Worm (Caenorhabditis elegans) whole organism, early embryonic: ENCODE results near the gene rnh-1.1.

Experiments
- B0310.2 ChIP-seq: sonication (generic microtip); optimal IDR thresholded peaks from 2 replicates; lab custom pipeline; 2016; ENCODE audit warnings: mild to moderate bottlenecking, missing genetic modification characterization, missing compliant biosample characterization
- F13C5.2 ChIP-seq: sonication (generic microtip); optimal IDR thresholded peaks from 2 replicates; lab custom pipeline; 2017; ENCODE audit warnings: mild to moderate bottlenecking, missing genetic modification characterization, inconsistent platforms, missing compliant biosample characterization
- aly-1 ChIP-seq: sonication (generic microtip); optimal IDR thresholded peaks from 2 replicates; lab custom pipeline; 2016; ENCODE audit warnings: missing genetic modification characterization, missing compliant biosample characterization
- ama-1 ChIP-seq: fragments of 150-350 bp; optimal IDR thresholded peaks from 2 replicates; lab custom pipeline; 2014
- ceh-13 ChIP-seq: fragments of 200-800 bp; sonication (Bioruptor generic); optimal IDR thresholded peaks from 2 replicates; lab custom pipeline; 2018; ENCODE audit warnings: mild to moderate bottlenecking, missing genetic modification characterization, missing compliant biosample characterization
- ceh-36 ChIP-seq: sonication (generic microtip); optimal IDR thresholded peaks from 2 replicates; lab custom pipeline; 2016; ENCODE audit warnings: missing genetic modification characterization, inconsistent platforms, missing compliant biosample characterization
- ets-7 ChIP-seq: sonication (generic microtip); optimal IDR thresholded peaks from 2 replicates; lab custom pipeline; 2016; ENCODE audit warnings: missing genotype, missing genetic modification characterization, missing compliant biosample characterization
- flt-1 ChIP-seq: fragments of 200-800 bp; sonication (Bioruptor generic); IDR thresholded peaks from 2 replicates; pipeline ENCODE4 v1.3.6; 2022; ENCODE audit warnings: missing genetic modification characterization, missing compliant biosample characterization
- hmbx-1 ChIP-seq: sonication (generic microtip); optimal IDR thresholded peaks from 2 replicates; lab custom pipeline; 2016; ENCODE audit warnings: mild to moderate bottlenecking, missing genetic modification characterization, missing compliant biosample characterization
- hmg-4 ChIP-seq: fragments of 200-800 bp; sonication (Bioruptor generic); optimal IDR thresholded peaks from 2 replicates; lab custom pipeline; 2018; ENCODE audit warnings: mild to moderate bottlenecking, missing genetic modification characterization, missing compliant biosample characterization
- hnd-1 ChIP-seq: sonication (generic microtip); optimal IDR thresholded peaks from 2 replicates; lab custom pipeline; 2016; ENCODE audit warnings: missing genetic modification characterization, missing compliant biosample characterization
- pes-1 ChIP-seq: fragments of 200-800 bp; sonication (Bioruptor generic); IDR thresholded peaks from 2 replicates; pipeline ENCODE4 v1.3.6; 2022; ENCODE audit warnings: missing genetic modification reagents, missing genetic modification characterization, missing compliant biosample characterization
- scrt-1 ChIP-seq: fragments of 200-800 bp; sonication (Bioruptor generic); IDR thresholded peaks from 2 replicates; pipeline ENCODE4 v1.3.6; 2022; ENCODE audit warnings: missing genetic modification characterization, missing compliant biosample characterization
- sea-1 ChIP-seq: fragments of 200-800 bp; sonication (Bioruptor generic); conservative IDR thresholded peaks from 2 replicates; pipeline ENCODE4 v1.3.6; 2022; ENCODE audit warnings: missing genetic modification characterization, missing compliant biosample characterization
- tbx-11 ChIP-seq: fragments of 200-800 bp; sonication (Bioruptor generic); IDR thresholded peaks from 2 replicates; pipeline ENCODE4 v1.3.6; 2022; ENCODE audit warnings: missing genetic modification characterization, missing compliant biosample characterization
- tbx-37 ChIP-seq: fragments of 200-800 bp; sonication (Bioruptor generic); conservative IDR thresholded peaks from 2 replicates; pipeline ENCODE4 v1.3.6; 2022; ENCODE audit warnings: missing genetic modification reagents, missing genetic modification characterization, missing compliant biosample characterization
- tra-4 ChIP-seq: sonication (generic microtip); optimal IDR thresholded peaks from 2 replicates; lab custom pipeline; 2017; ENCODE audit warnings: missing genetic modification characterization, missing compliant biosample characterization

rnh-1.1 gene

ce11 chrII:7499390-7499789 lies 26.1 kb upstream of the rnh-1.1 start, which contains the start of gene srab-14:
TSS of gene srab-14 (minus strand) at chrII:7499490.
- TF ChIP-seq F13C5.2 (tag; lab: Kevin White, UChicago): no peak
- TF ChIP-seq pes-1 (GFP tag; lab: Robert Waterston, UW): no peak
- no peak for TF ChIP-seq ceh-13 (GFP tag; lab: Kevin White, UChicago)
- no peak for TF ChIP-seq tbx-11 (GFP tag; lab: Robert Waterston, UW)
- TF ChIP-seq hmg-4 (GFP tag; lab: Kevin White, UChicago): no peak
- no peak for TF ChIP-seq tra-4 (tag; lab: Kevin White, UChicago)
- TF ChIP-seq tbx-37 (GFP tag; lab: Robert Waterston, UW): no peak
- TF ChIP-seq hmbx-1: no peak
- no peak for TF ChIP-seq scrt-1 (GFP tag; lab: Robert Waterston, UW)
- TF ChIP-seq ceh-36 (tag; lab: Kevin White, UChicago): no peak
- no peak for TF ChIP-seq aly-1 (tag; lab: Kevin White, UChicago)
- TF ChIP-seq B0310.2 (tag; lab: Kevin White, UChicago): no peak
- no peak for TF ChIP-seq sea-1
- TF ChIP-seq hnd-1 (tag; lab: Kevin White, UChicago): no peak
- no peak for TF ChIP-seq ets-7 (tag; lab: Kevin White, UChicago)
- no peak for TF ChIP-seq flt-1 (GFP tag; lab: Robert Waterston, UW)

- no peak for TF ChIP-seq tbx-11 (GFP tag; lab: Robert Waterston, UW)
- TF ChIP-seq scrt-1 (GFP tag; lab: Robert Waterston, UW): no peak
- no peak for TF ChIP-seq hmbx-1
- TF ChIP-seq ceh-36 (tag; lab: Kevin White, UChicago): no peak
- no peak for TF ChIP-seq ets-7 (tag; lab: Kevin White, UChicago)
- no peak for TF ChIP-seq B0310.2 (tag; lab: Kevin White, UChicago)
Measured at ce11 chrII:7505005-7505404, 20.5 kb upstream of the rnh-1.1 start, which contains the start of gene C28F5.1. TSS of gene C28F5.1 (plus strand) at chrII:7505305.

- TF ChIP-seq ceh-13 (GFP tag; lab: Kevin White, UChicago) (no peak), hmg-4 (GFP tag; lab: Kevin White, UChicago) (no peak), ets-7 (tag; lab: Kevin White, UChicago) (no peak), pes-1 (GFP tag; lab: Robert Waterston, UW) (no peak), hnd-1 (tag; lab: Kevin White, UChicago) (no peak), sea-1 (no peak), scrt-1 (GFP tag; lab: Robert Waterston, UW) (no peak), F13C5.2 (tag; lab: Kevin White, UChicago) (no peak), tbx-11 (GFP tag; lab: Robert Waterston, UW) (no peak), aly-1 (tag; lab: Kevin White, UChicago) (no peak), flt-1 (GFP tag; lab: Robert Waterston, UW) (no peak), hmbx-1 (no peak), B0310.2 (tag; lab: Kevin White, UChicago) (no peak), tbx-37 (GFP tag; lab: Robert Waterston, UW) (no peak), ama-1 (lab: Kevin White, UChicago) (no peak), ceh-36 (tag; lab: Kevin White, UChicago) (no peak), tra-4 (tag; lab: Kevin White, UChicago) (no peak)
Measured at ce11 chrII:7519221-7519620, 6.3 kb upstream of the rnh-1.1 start, which contains the start of gene glb-9. TSS of gene glb-9 (minus strand) at chrII:7519321.

ce11 chrII:7521420-7521819 lies 4.1 kb upstream of the rnh-1.1 start:
- TF ChIP-seq tra-4 (tag; lab: Kevin White, UChicago) (no peak), aly-1 (tag; lab: Kevin White, UChicago) (no peak), ceh-13 (GFP tag; lab: Kevin White, UChicago) (no peak), ceh-36 (tag; lab: Kevin White, UChicago) (no peak), B0310.2 (tag; lab: Kevin White, UChicago) (no peak), tbx-37 (GFP tag; lab: Robert Waterston, UW) (no peak), tbx-11 (GFP tag; lab: Robert Waterston, UW) (no peak), ama-1 (lab: Kevin White, UChicago) (no peak), ets-7 (tag; lab: Kevin White, UChicago) (no peak), hmg-4 (GFP tag; lab: Kevin White, UChicago) (no peak), hnd-1 (tag; lab: Kevin White, UChicago) (no peak), sea-1 (no peak), hmbx-1 (no peak), scrt-1 (GFP tag; lab: Robert Waterston, UW) (no peak), F13C5.2 (tag; lab: Kevin White, UChicago) (no peak), flt-1 (GFP tag; lab: Robert Waterston, UW) (no peak), pes-1 (GFP tag; lab: Robert Waterston, UW) (no peak)

- TF ChIP-seq B0310.2 (tag; lab: Kevin White, UChicago) (no peak), hmg-4 (GFP tag; lab: Kevin White, UChicago) (no peak), aly-1 (tag; lab: Kevin White, UChicago) (no peak), sea-1 (no peak), ets-7 (tag; lab: Kevin White, UChicago) (no peak), F13C5.2 (tag; lab: Kevin White, UChicago) (no peak), tbx-37 (GFP tag; lab: Robert Waterston, UW) (no peak), flt-1 (GFP tag; lab: Robert Waterston, UW) (no peak), ama-1 (lab: Kevin White, UChicago) (no peak), tra-4 (tag; lab: Kevin White, UChicago) (no peak), scrt-1 (GFP tag; lab: Robert Waterston, UW) (no peak), ceh-36 (tag; lab: Kevin White, UChicago) (no peak), pes-1 (GFP tag; lab: Robert Waterston, UW) (no peak)
Measured at ce11 chrII:7523281-7523680, 2.3 kb upstream of the rnh-1.1 start, which contains the start of gene ZK1290.15. TSS of gene ZK1290.15 (plus strand) at chrII:7523581.

- no peak for TF ChIP-seq tra-4 (tag; lab: Kevin White, UChicago)
- no peak for TF ChIP-seq tbx-37 (GFP tag; lab: Robert Waterston, UW)
- TF ChIP-seq sea-1: no peak
- TF ChIP-seq scrt-1 (GFP tag; lab: Robert Waterston, UW): no peak
- TF ChIP-seq ama-1 (lab: Kevin White, UChicago): no peak
- TF ChIP-seq hmbx-1: no peak
- TF ChIP-seq ceh-36 (tag; lab: Kevin White, UChicago): no peak
- TF ChIP-seq hnd-1 (tag; lab: Kevin White, UChicago): no peak
Measured at ce11 chrII:7528210-7528609, 2.7 kb downstream of the rnh-1.1 start.
